Worm (Caenorhabditis elegans) whole organism, young adult: ENCODE results near the gene tag-77.

ENCODE experiments used
- ceh-100 ChIP-seq: fragments of 200-800 bp; sonication (Bioruptor generic); IDR thresholded peaks from 2 replicates; pipeline ENCODE4 v1.3.6; 2022; ENCODE audit warnings: missing genetic modification reagents, missing genetic modification characterization, missing compliant biosample characterization
- ceh-58 ChIP-seq: fragments of 200-800 bp; sonication (Bioruptor generic); IDR thresholded peaks from 2 replicates; pipeline ENCODE4 v1.3.6; 2022; ENCODE audit warnings: missing genetic modification characterization, missing compliant biosample characterization
- dpl-1 ChIP-seq: fragments of 150-350 bp; optimal IDR thresholded peaks from 2 replicates; lab custom pipeline; 2014; ENCODE audit warnings: missing biosample characterization, missing genetic modification reagents, missing genetic modification characterization
- efl-1 ChIP-seq: fragments of 150-350 bp; optimal IDR thresholded peaks from 2 replicates; lab custom pipeline; 2014; ENCODE audit warnings: missing biosample characterization, missing genetic modification reagents, missing genetic modification characterization
- let-526 ChIP-seq: fragments of 200-800 bp; sonication (Bioruptor generic); IDR thresholded peaks from 2 replicates; pipeline ENCODE4 v1.3.6; 2022; ENCODE audit warnings: missing genetic modification reagents, missing genetic modification characterization, missing compliant biosample characterization

DNA sequence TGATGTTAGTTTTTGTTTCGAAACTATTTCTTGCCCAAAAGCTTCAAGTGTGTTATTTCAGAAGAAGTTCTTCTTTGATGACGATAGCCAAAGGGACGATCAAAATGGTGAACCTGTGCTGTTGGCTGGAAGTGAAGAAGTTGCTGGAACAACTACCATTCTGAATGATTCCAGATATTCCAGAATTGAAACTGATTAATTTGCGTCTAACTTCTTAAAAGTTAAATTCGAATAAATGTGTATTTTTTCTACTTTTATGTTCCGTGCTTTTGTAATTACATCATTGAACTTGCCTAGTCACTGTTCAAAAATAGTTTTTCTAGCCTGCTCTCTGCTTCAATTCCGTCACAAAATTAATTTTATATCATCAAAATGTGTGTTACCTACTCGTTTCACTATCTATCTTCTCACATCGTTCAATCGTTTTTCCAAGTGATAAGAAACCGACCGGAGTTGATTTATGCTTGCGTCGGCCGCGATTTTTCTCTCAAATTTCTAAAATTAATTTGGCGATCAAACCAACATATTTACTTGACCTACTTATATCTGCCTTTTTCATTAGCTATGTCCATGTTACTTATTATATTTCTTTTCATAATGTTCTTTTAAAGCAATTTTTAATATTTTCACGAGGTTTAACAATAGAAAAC, 35.2 kb downstream of the tag-77 start:
- TF ChIP-seq ceh-100 (GFP tag; lab: Robert Waterston, UW) (no peak), efl-1 (no peak), ceh-58 (GFP tag; lab: Robert Waterston, UW) (no peak), let-526 (GFP tag; lab: Robert Waterston, UW) (no peak), dpl-1 (no peak)
